Fruit fly (Drosophila melanogaster): Measurements from ENCODE around the gene pyx.

DNA sequence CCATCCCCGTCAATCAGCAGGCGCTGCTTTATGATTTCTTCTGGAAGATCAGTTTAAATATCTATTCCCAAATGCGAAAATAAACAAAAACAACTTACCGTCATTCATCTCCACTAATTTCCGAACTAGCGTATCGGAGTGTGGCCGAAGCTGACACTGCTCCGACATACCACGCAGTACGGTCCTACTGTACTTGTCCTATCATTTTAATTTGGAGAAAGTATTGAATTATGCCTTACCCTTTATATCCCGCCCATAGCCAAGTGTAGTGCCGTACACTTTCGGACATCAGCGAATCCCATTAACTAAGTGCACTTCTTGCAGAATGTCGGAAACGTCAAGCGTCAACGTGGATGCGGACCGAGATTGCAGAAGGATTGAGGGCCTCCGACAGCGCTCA, 10.3 kb downstream of the pyx start, which contains the start of the genes thoc7 and Dis3l2:
- TF ChIP-seq CG8119 (GFP tag; IDR thresholded peaks at IDR 0.05) (no peak), eg (GFP tag; IDR thresholded peaks at IDR 0.05) (no peak), Blimp-1 (GFP tag; optimal IDR thresholded peaks at IDR 0.05) (no peak), Hr38 (GFP tag; optimal IDR thresholded peaks at IDR 0.05) (no peak), CG10631 (GFP tag; optimal IDR thresholded peaks at IDR 0.05) (no peak)
